Worm (Caenorhabditis elegans): ENCODE measurements around the gene oac-56.

Gene oac-56

DNA sequence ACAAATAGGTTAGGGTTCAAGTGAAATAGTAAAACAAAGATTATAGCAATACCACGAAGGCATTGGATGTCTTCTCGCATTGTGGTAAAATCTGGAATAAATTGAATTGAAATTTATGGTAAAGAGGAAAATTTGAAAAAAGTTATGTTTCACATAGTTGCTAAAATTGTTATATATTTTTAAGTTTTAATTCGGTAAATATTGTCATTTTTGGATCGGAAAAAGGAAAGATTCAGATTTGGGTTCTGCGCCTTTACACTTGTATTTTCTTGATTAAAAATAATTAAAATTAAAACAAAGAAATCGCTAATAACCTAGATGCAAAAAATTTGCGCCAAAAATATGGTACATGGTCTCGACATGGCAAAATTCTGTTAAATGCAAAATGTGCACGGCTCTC is at the start of gene oac-56:
Gene oac-56, minus strand, starts transcription at position 101 of the 400 bp plus-strand sequence.
- TF ChIP-seq attf-4 (tag; optimal IDR thresholded peaks at IDR 0.05) (no peak), ZK337.2 (GFP tag; IDR thresholded peaks at IDR 0.05) (no peak), F37D6.2 (tag; optimal IDR thresholded peaks at IDR 0.05) (no peak), unc-130 (GFP tag; optimal IDR thresholded peaks at IDR 0.05) (no peak), set-16 (GFP tag; IDR thresholded peaks at IDR 0.05) (no peak), nhr-111 (GFP tag; optimal IDR thresholded peaks at IDR 0.05) (no peak), arid-1 (GFP tag; conservative IDR thresholded peaks at IDR 0.05) (no peak), F10B5.3 (tag; optimal IDR thresholded peaks at IDR 0.05) (no peak), Y5F2A.4 (GFP tag; optimal IDR thresholded peaks at IDR 0.05) (no peak), zfp-2 (tag; optimal IDR thresholded peaks at IDR 0.05) (no peak), nhr-10 (tag; optimal IDR thresholded peaks at IDR 0.05) (no peak), Y75B8A.6 (GFP tag; IDR thresholded peaks at IDR 0.05) (no peak), egl-27 (tag; optimal IDR thresholded peaks at IDR 0.05) (no peak)

DNA sequence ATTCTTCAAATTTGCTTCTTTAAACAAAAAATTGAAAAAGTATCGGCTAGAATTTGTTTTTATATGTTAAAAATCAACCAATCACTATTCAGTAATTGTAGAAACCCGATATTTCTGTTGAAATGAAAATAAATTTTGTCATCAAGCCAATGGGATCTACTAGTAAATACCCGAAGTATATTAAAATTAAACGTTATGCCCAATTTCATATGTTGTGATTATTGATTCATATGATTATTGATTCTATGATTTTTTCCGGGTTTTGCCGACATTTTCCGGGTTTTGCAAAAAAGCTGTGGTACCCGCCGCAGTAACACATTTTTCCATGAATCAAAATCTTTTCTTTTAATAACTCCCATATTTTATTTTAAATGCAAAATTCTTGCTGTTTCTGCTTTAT is 45.0 kb upstream of the oac-56 start:
- no peak for TF ChIP-seq lin-29 (GFP tag; IDR thresholded peaks at IDR 0.05)
- peak; percentile 90 for TF ChIP-seq aha-1 (tag)

DNA sequence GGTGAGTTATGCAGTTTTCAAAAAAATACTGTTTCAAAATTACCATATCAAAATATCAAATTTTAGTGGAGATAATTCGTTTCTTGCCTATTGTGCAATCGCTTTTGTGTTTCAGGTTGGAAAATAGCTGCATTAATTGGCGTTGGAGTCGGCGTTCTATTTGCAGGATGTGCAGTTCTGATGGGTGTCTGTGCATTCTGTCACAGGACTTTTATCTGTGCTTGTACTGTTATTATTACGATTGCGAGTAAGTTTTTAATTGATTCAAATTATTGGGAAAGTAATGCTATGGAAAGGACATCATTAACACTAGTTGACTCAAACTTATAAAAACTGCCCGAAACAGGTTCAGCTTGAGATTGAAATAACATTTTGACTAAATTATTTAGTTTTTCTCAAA is 44.3 kb upstream of the oac-56 start:
- peak; percentile 70; the same call in 1 of the 2 replicates for TF ChIP-seq snpc-1.2 (GFP tag; IDR thresholded peaks at IDR 0.05)
- TF ChIP-seq unc-62 (GFP tag; optimal IDR thresholded peaks at IDR 0.05 in 1 of 2) = peak in 1 of 2 experiments; percentile 60
- no peak for TF ChIP-seq unc-62 (tag; optimal IDR thresholded peaks at IDR 0.05)
- no peak for TF ChIP-seq mes-2 (tag; optimal IDR thresholded peaks at IDR 0.05; ENCODE audit: poor library complexity, severe bottlenecking)

DNA sequence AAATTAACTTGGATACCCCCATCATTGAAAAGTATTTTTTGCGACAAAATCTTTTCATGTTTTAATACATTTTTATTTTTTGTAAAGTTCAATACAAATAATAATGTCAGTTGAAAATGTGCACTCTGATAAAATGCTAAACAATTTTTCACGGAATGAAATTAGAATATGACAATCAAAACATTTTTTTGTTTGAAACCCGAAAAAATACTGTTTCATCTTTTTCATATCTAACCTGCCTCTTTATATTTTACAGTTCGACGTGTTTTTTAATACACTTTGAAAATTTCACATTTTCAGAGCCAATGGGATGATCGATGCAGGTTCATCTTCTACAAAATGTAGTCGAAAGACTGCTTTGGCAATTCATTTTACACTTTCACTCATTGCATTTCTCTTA is 43.3 kb upstream of the oac-56 start, which contains the start of gene clc-8:
Gene clc-8, plus strand, starts transcription at position 301 of the 400 bp plus-strand sequence.
- TF ChIP-seq dmd-8 (GFP tag; IDR thresholded peaks at IDR 0.05) (no peak), egl-43 (GFP tag; IDR thresholded peaks at IDR 0.05) (no peak), hif-1 (tag; optimal IDR thresholded peaks at IDR 0.05) (no peak), vab-7 (GFP tag; IDR thresholded peaks at IDR 0.05) (no peak), lim-7 (GFP tag; IDR thresholded peaks at IDR 0.05) (no peak), lin-1 (GFP tag; IDR thresholded peaks at IDR 0.05) (no peak), nhr-6 (tag; optimal IDR thresholded peaks at IDR 0.05) (no peak), daf-19 (GFP tag; conservative IDR thresholded peaks at IDR 0.05) (no peak), madf-5 (GFP tag; IDR thresholded peaks at IDR 0.05) (no peak), zfp-3 (GFP tag; conservative IDR thresholded peaks at IDR 0.05) (no peak), snpc-4 (tag; optimal IDR thresholded peaks at IDR 0.05) (no peak), Y48G9A.11 (GFP tag; IDR thresholded peaks at IDR 0.05) (no peak), T26A8.4 (GFP tag; IDR thresholded peaks at IDR 0.05) (no peak), ceh-44 (GFP tag; IDR thresholded peaks at IDR 0.05) (no peak), mdl-1 (tag; optimal IDR thresholded peaks at IDR 0.05) (no peak), unc-130 (GFP tag; optimal IDR thresholded peaks at IDR 0.05) (no peak)

DNA sequence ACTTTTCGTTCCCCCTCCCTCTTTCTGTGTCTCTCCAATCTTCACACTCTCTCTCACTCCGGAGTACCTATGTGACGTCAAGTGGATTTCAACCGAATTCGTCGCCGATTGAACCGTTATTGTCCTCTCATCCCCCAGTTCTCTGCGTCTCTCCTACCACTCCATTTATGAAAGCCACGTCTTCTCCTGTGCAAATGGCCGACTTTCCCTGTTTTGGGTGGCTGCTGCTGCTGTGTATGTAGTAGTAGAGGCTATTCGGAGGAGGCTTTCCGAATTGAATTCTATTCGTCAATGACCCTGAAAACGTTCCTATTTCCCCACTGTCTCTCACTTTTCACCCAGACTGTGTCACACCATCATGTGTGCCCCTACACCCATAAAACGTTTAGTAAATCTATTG is 41.2 kb upstream of the oac-56 start:
- peak; percentile 3 for TF ChIP-seq nhr-28 (tag; optimal IDR thresholded peaks at IDR 0.05)
- TF ChIP-seq nhr-25 (tag; optimal IDR thresholded peaks at IDR 0.05; ENCODE audit: borderline replicate concordance, insufficient read depth) = peak; percentile 37
- TF ChIP-seq lim-7 (GFP tag; IDR thresholded peaks at IDR 0.05) = no peak
- peak in 1 of 2 experiments; percentile 87 for TF ChIP-seq unc-62 (GFP tag; optimal IDR thresholded peaks at IDR 0.05 in 1 of 2)
- TF ChIP-seq unc-62 (tag; optimal IDR thresholded peaks at IDR 0.05) = no peak
